Fruit fly (Drosophila melanogaster) whole organism, adult: ENCODE measurements around the gene SF2.

Source experiments
- CG11617 ChIP-seq: fragments of 200-800 bp; sonication (Bioruptor generic); optimal IDR thresholded peaks from 2 replicates; lab custom pipeline; 2017; ENCODE audit warnings: mild to moderate bottlenecking, missing biosample characterization, missing genetic modification reagents, missing genetic modification characterization
- CG12768 ChIP-seq: fragments of 200-800 bp; sonication (Bioruptor generic); optimal IDR thresholded peaks from 2 replicates; lab custom pipeline; 2017; ENCODE audit warnings: missing biosample characterization, missing genetic modification characterization, mild to moderate bottlenecking, moderate library complexity, missing genetic modification reagents
- CG14711 ChIP-seq: fragments of 200-800 bp; sonication (Bioruptor generic); optimal IDR thresholded peaks from 2 replicates; lab custom pipeline; 2018; ENCODE audit warnings: missing biosample characterization, mild to moderate bottlenecking, missing genetic modification characterization, moderate library complexity
- CG1620 ChIP-seq: fragments of 200-800 bp; sonication (Bioruptor generic); optimal IDR thresholded peaks from 2 replicates; lab custom pipeline; 2016; ENCODE audit warnings: missing biosample characterization, missing genetic modification characterization
- CG33017 ChIP-seq: fragments of 200-800 bp; sonication (Bioruptor generic); optimal IDR thresholded peaks from 2 replicates; lab custom pipeline; 2018; ENCODE audit warnings: missing biosample characterization, mild to moderate bottlenecking, missing genetic modification characterization, moderate library complexity
- CG5204 ChIP-seq: fragments of 200-800 bp; sonication (Bioruptor generic); optimal IDR thresholded peaks from 2 replicates; lab custom pipeline; 2016; ENCODE audit warnings: missing biosample characterization, missing genetic modification characterization
- CG7045 ChIP-seq: fragments of 200-800 bp; sonication (Bioruptor generic); optimal IDR thresholded peaks from 2 replicates; lab custom pipeline; 2017; ENCODE audit warnings: missing biosample characterization, mild to moderate bottlenecking, missing genetic modification characterization
- CG7101 ChIP-seq: fragments of 200-800 bp; sonication (Bioruptor generic); optimal IDR thresholded peaks from 2 replicates; lab custom pipeline; 2018; ENCODE audit warnings: missing biosample characterization, mild to moderate bottlenecking, missing genetic modification characterization, moderate library complexity
- Clk ChIP-seq: fragments of 200-800 bp; sonication (Bioruptor generic); optimal IDR thresholded peaks from 2 replicates; lab custom pipeline; 2017; ENCODE audit warnings: missing biosample characterization, missing genetic modification characterization
- Crg-1 ChIP-seq: fragments of 200-800 bp; sonication (Bioruptor generic); optimal IDR thresholded peaks from 2 replicates; lab custom pipeline; 2016; ENCODE audit warnings: missing biosample characterization, missing genetic modification characterization
- Hr96 ChIP-seq: fragments of 200-800 bp; sonication (Bioruptor generic); optimal IDR thresholded peaks from 2 replicates; lab custom pipeline; 2016; ENCODE audit warnings: missing biosample characterization, missing genetic modification characterization
- Mnt ChIP-seq: fragments of 200-800 bp; sonication (Bioruptor generic); optimal IDR thresholded peaks from 2 replicates; lab custom pipeline; 2016; ENCODE audit warnings: missing biosample characterization, mild to moderate bottlenecking, missing genetic modification characterization
- bab1 ChIP-seq: fragments of 200-800 bp; sonication (Bioruptor generic); optimal IDR thresholded peaks from 3 replicates; lab custom pipeline; 2019; ENCODE audit warnings: missing biosample characterization, mild to moderate bottlenecking, missing genetic modification characterization, moderate library complexity
- cic ChIP-seq: fragments of 200-800 bp; sonication (Bioruptor generic); optimal IDR thresholded peaks from 2 replicates; lab custom pipeline; 2017; ENCODE audit warnings: missing biosample characterization, mild to moderate bottlenecking, missing genetic modification characterization, moderate library complexity
- cnc ChIP-seq, 2 experiments: fragments of >200 bp; optimal IDR thresholded peaks; 2 replicates each; lab custom pipeline; 2017
- kay ChIP-seq: fragments of 200-800 bp; sonication (Bioruptor generic); peaks from one replicate; lab custom pipeline; 2016; ENCODE audit warnings: missing biosample characterization, missing genetic modification characterization, borderline replicate concordance
- ovo ChIP-seq: fragments of 200-800 bp; sonication (Bioruptor generic); optimal IDR thresholded peaks from 2 replicates; lab custom pipeline; 2016; ENCODE audit warnings: missing biosample characterization, missing genetic modification characterization
- pad ChIP-seq: fragments of 200-800 bp; sonication (Bioruptor generic); optimal IDR thresholded peaks from 3 replicates; lab custom pipeline; 2017; ENCODE audit warnings: missing biosample characterization, missing genetic modification characterization, mild to moderate bottlenecking, moderate library complexity, missing genetic modification reagents
- tj ChIP-seq: fragments of 200-800 bp; sonication (Bioruptor generic); optimal IDR thresholded peaks from 3 replicates; lab custom pipeline; 2017; ENCODE audit warnings: missing biosample characterization, mild to moderate bottlenecking, missing genetic modification characterization, moderate library complexity
- toe ChIP-seq: fragments of 200-800 bp; sonication (Bioruptor generic); optimal IDR thresholded peaks from 2 replicates; lab custom pipeline; 2016; ENCODE audit warnings: missing biosample characterization, missing genetic modification characterization

SF2 gene

DNA sequence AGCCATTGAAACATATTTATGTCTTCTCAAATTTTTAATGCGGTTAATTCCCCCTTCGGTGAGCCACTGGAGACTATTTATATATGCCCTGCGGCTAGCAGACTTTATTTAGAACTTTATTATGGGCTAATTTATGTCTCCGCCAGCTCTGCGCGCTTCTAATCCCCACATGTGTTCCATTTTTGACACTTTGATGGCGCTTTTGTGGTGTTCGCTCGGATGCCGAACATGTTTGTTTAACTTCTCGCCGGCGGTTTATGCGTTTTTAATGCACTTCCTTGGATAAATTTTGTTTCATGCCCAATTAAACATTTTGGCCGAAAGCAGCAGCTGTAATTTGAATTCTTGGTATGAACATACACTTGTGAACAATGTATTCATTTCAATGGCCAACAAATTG lies 12.0 kb downstream of the SF2 start:
- TF ChIP-seq Clk: no peak

DNA sequence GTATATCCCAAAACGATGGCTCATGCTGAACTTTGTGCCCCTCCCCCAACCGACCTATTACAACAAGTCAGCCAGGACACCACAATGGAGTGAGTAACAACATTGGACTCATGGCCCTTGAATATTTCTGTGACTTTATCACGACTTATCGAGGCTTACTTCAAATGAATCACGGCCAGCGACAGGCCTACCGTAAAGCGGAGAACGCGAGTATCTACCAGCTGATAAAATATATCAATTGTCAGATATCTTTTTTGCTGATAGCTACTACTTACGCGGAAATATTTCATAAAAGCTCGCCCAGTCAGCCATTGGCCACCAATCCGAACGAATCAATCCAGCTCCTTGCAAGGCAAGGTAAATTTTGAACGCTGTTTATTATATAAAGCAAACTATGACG lies 14.2 kb downstream of the SF2 start, which contains the start of gene CG17930:
CG17930 (plus strand) TSS at position 301 of the 400 bp plus-strand sequence.
- TF ChIP-seq tj (GFP tag; lab: Kevin White, UChicago): no peak
- no peak for TF ChIP-seq toe (GFP tag; lab: Kevin White, UChicago)
- TF ChIP-seq bab1 (GFP tag; lab: Kevin White, UChicago): no peak
- no peak for TF ChIP-seq CG7045
- no peak for TF ChIP-seq Crg-1 (GFP tag; lab: Kevin White, UChicago)
- TF ChIP-seq CG12768 (GFP tag; lab: Kevin White, UChicago): no peak
- TF ChIP-seq CG7101 (tag; lab: Kevin White, UChicago): no peak
- TF ChIP-seq kay (GFP tag; lab: Kevin White, UChicago): no peak
- TF ChIP-seq Hr96 (GFP tag; lab: Kevin White, UChicago): no peak
- TF ChIP-seq cic: no peak
- no peak for TF ChIP-seq Mnt (GFP tag; lab: Kevin White, UChicago)
- no peak for TF ChIP-seq CG33017 (tag; lab: Kevin White, UChicago)
- no peak for TF ChIP-seq CG5204 (GFP tag; lab: Kevin White, UChicago)
- TF ChIP-seq CG11617 (GFP tag; lab: Kevin White, UChicago): no peak
- TF ChIP-seq CG1620 (GFP tag; lab: Kevin White, UChicago): no peak
- no peak for TF ChIP-seq pad (GFP tag; lab: Kevin White, UChicago)
- TF ChIP-seq ovo (GFP tag; lab: Kevin White, UChicago): no peak

DNA sequence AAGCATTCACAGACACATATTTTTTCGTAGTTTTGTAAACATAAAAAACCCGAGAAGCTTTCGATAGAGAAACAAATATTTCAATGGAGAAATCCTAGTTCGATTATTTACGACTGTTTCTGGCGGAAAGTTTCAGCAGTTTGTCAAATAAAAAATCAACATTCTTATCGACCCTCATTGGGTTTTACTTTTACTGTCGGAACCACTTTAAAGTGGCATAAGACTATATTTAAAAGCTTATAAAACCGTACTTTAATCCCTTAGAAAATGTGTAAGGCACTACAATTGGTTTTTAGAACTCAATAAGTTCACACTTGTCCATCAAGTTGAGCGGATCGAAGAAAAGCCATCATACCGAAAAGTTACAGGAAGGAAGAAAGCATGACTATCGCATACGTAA lies 16.6 kb downstream of the SF2 start, which contains the start of gene CG17929:
CG17929 (plus strand) TSS at position 301 of the 400 bp plus-strand sequence.
- TF ChIP-seq Clk (no peak), kay (GFP tag; lab: Kevin White, UChicago) (peak; percentile 55)

DNA sequence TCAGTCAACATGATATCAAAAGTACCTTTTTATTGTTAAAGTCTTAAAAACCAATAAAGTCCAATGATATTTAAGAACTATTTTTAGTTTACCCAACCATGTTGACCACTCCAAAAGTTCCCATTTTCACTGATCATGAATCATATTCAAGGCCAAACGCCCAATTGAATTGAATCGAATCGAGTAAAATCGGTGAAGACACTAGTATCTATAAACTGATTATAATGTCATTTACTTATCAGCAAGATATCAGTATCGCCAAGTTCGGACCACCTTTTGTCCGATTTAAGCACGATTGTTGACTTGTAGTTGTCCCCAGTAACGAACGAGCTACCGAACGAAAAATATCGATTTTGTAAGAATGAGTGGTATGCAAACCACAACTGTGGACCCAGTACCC lies 18.7 kb downstream of the SF2 start, which contains the start of gene CG6901:
CG6901 (plus strand) TSS at position 323 of the 400 bp plus-strand sequence.
- TF ChIP-seq CG14711 (tag; lab: Kevin White, UChicago): no peak

DNA sequence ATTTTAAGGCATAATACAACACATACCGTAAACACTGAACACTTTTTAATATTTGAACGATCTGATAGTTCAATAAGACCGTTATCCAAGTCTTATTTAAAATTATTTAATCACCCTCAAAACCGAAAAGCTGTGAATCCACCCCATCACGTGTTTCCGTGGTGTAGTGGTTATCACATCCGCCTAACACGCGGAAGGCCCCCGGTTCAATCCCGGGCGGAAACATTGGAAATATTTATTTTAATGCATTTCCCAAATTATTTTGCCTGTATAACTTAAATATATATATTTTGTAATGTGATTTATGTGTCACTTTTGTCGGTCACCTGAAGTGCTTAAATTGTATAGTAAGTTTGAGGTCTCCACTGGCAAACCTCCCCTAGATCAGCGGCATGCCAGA lies 20.2 kb downstream of the SF2 start, which contains the start of gene CG44044:
CG44044 (plus strand) TSS at position 301 of the 400 bp plus-strand sequence.
- TF ChIP-seq Clk (no peak), CG11617 (GFP tag; lab: Kevin White, UChicago) (no peak), CG7101 (tag; lab: Kevin White, UChicago) (no peak), Hr96 (GFP tag; lab: Kevin White, UChicago) (no peak), CG1620 (GFP tag; lab: Kevin White, UChicago) (no peak), cic (no peak), Mnt (GFP tag; lab: Kevin White, UChicago) (no peak), CG14711 (tag; lab: Kevin White, UChicago) (no peak), kay (GFP tag; lab: Kevin White, UChicago) (no peak), cnc (optimal IDR thresholded peaks at IDR 0.05; lab: Kevin White, UChicago) (no peak), Crg-1 (GFP tag; lab: Kevin White, UChicago) (no peak)

DNA sequence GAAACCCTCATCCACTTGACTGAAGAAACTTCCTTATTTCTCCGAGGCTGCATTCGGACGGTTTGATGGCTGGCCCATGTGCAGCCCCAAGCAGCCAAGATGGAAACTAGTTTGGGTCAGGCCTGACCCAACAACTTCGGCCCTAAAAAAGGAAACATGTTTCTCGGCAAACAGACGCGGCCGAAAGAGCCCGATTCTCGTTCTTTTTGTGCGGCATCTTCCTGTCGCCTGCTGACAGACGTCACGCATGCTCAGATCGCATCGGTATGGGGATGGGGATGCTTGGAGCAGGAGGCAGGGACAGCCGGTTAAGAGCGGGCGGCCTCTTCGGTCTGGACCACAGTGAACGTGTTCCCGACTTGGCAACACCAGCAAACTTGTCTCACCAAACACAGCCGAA lies 25.0 kb downstream of the SF2 start:
- TF ChIP-seq CG12768 (GFP tag; lab: Kevin White, UChicago) (no peak), CG5204 (GFP tag; lab: Kevin White, UChicago) (no peak), Clk (no peak), kay (GFP tag; lab: Kevin White, UChicago) (no peak), Mnt (GFP tag; lab: Kevin White, UChicago) (no peak), CG1620 (GFP tag; lab: Kevin White, UChicago) (no peak), CG14711 (tag; lab: Kevin White, UChicago) (no peak), toe (GFP tag; lab: Kevin White, UChicago) (no peak), tj (GFP tag; lab: Kevin White, UChicago) (no peak), Crg-1 (GFP tag; lab: Kevin White, UChicago) (no peak), cic (no peak), CG11617 (GFP tag; lab: Kevin White, UChicago) (no peak), CG7045 (no peak), CG33017 (tag; lab: Kevin White, UChicago) (no peak), CG7101 (tag; lab: Kevin White, UChicago) (no peak), ovo (GFP tag; lab: Kevin White, UChicago) (no peak), cnc (optimal IDR thresholded peaks at IDR 0.05; lab: Kevin White, UChicago) (no peak), pad (GFP tag; lab: Kevin White, UChicago) (no peak)

DNA sequence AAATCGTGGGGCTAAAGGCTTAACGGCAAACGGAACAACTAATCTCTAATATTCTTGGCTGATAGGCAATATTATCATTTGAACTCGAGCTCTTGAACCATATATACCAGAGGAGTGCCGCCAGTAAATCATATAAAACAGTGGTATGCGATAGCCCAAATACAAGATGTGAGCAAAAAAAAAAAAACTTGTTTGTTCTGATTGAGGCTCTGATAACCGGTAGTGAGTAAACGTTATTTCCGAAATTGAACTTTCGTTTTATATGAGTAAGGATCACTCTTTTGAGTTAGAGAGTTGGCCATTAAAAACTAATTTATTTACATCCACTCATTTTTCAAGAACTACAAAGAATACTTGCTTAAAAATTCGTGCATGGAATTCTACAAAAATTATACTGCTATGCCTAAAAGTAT lies 31.7 kb downstream of the SF2 start:
- TF ChIP-seq Mnt (GFP tag; lab: Kevin White, UChicago): no peak
- TF ChIP-seq kay (GFP tag; lab: Kevin White, UChicago): no peak
- no peak for TF ChIP-seq cic
- no peak for TF ChIP-seq CG7101 (tag; lab: Kevin White, UChicago)
- TF ChIP-seq ovo (GFP tag; lab: Kevin White, UChicago): no peak
- TF ChIP-seq CG1620 (GFP tag; lab: Kevin White, UChicago): no peak
- TF ChIP-seq tj (GFP tag; lab: Kevin White, UChicago): no peak
